Fruit fly (Drosophila melanogaster) whole organism, embryonic: Measurements from ENCODE around the gene CG14252.

Experiments
- Bdp1 ChIP-seq: fragments of 200-800 bp; sonication (Bioruptor generic); optimal IDR thresholded peaks from 3 replicates; lab custom pipeline; 2016; ENCODE audit warnings: missing biosample characterization, missing genetic modification characterization
- CG11085 ChIP-seq: fragments of 200-800 bp; sonication (Bioruptor generic); IDR thresholded peaks from 2 replicates; pipeline ENCODE4 v1.3.6; 2022; ENCODE audit warnings: missing biosample characterization, missing genetic modification characterization
- CG11093 ChIP-seq: fragments of 200-800 bp; sonication (Bioruptor generic); IDR thresholded peaks from 3 replicates; pipeline ENCODE4 v1.3.6; 2022; ENCODE audit warnings: missing biosample characterization, missing genetic modification characterization
- CG12071 ChIP-seq: fragments of 200-800 bp; sonication (Bioruptor generic); optimal IDR thresholded peaks from 3 replicates; lab custom pipeline; 2018; ENCODE audit warnings: missing biosample characterization, mild to moderate bottlenecking, missing genetic modification characterization
- CG13287 ChIP-seq: fragments of 200-800 bp; sonication (Bioruptor generic); IDR thresholded peaks from 2 replicates; pipeline ENCODE4 v1.3.6; 2022; ENCODE audit warnings: missing biosample characterization, missing genetic modification characterization; ENCODE audit not compliant: partially characterized antibody
- CG14667 ChIP-seq: fragments of 200-800 bp; sonication (Bioruptor generic); IDR thresholded peaks from 2 replicates; pipeline ENCODE4 v1.3.6; 2022; ENCODE audit warnings: missing biosample characterization, missing genetic modification characterization
- CG15073 ChIP-seq: fragments of 200-800 bp; sonication (Bioruptor generic); optimal IDR thresholded peaks from 2 replicates; lab custom pipeline; 2016; ENCODE audit warnings: missing biosample characterization, missing genetic modification characterization
- CG16863 ChIP-seq: fragments of 200-800 bp; sonication (Bioruptor generic); optimal IDR thresholded peaks from 3 replicates; lab custom pipeline; 2016; ENCODE audit warnings: missing biosample characterization, missing genetic modification characterization
- CG17829 ChIP-seq: fragments of 200-800 bp; optimal IDR thresholded peaks from 2 replicates; lab custom pipeline; 2019; ENCODE audit warnings: missing biosample characterization, mild to moderate bottlenecking, missing genetic modification characterization, moderate library complexity
- CG18262 ChIP-seq: fragments of 200-800 bp; optimal IDR thresholded peaks from 3 replicates; lab custom pipeline; 2019; ENCODE audit warnings: missing biosample characterization, mild to moderate bottlenecking, missing genetic modification characterization, moderate library complexity
- CG30020 ChIP-seq: fragments of 200-800 bp; optimal IDR thresholded peaks from 2 replicates; lab custom pipeline; 2019; ENCODE audit warnings: missing biosample characterization, mild to moderate bottlenecking, missing genetic modification characterization, moderate library complexity
- CG3847 ChIP-seq: fragments of 200-800 bp; sonication (Bioruptor generic); IDR thresholded peaks from 2 replicates; pipeline ENCODE4 v1.3.6; 2022; ENCODE audit warnings: missing biosample characterization, missing genetic modification characterization
- CG4360 ChIP-seq: fragments of 200-800 bp; sonication (Bioruptor generic); IDR thresholded peaks from 2 replicates; pipeline ENCODE4 v1.3.6; 2022; ENCODE audit warnings: missing biosample characterization, missing genetic modification characterization
- CG4404 ChIP-seq: fragments of 200-800 bp; sonication (Bioruptor generic); IDR thresholded peaks from 2 replicates; pipeline ENCODE4 v1.3.6; 2022; ENCODE audit warnings: missing biosample characterization, missing genetic modification characterization
- CG4730 ChIP-seq: fragments of 200-800 bp; sonication (Bioruptor generic); IDR thresholded peaks from 2 replicates; pipeline ENCODE4 v1.3.6; 2022; ENCODE audit warnings: missing biosample characterization, missing genetic modification characterization
- CG4820 ChIP-seq: fragments of 200-800 bp; sonication (Bioruptor generic); optimal IDR thresholded peaks from 3 replicates; lab custom pipeline; 2016; ENCODE audit warnings: missing biosample characterization, missing genetic modification characterization
- CG7271 ChIP-seq: fragments of 200-800 bp; sonication (Bioruptor generic); optimal IDR thresholded peaks from 2 replicates; lab custom pipeline; 2018; ENCODE audit warnings: missing biosample characterization, mild to moderate bottlenecking, missing genetic modification characterization, moderate library complexity
- CG7786 ChIP-seq: fragments of 200-800 bp; sonication (Bioruptor generic); optimal IDR thresholded peaks from 2 replicates; lab custom pipeline; 2016; ENCODE audit warnings: missing biosample characterization, missing genetic modification characterization
- CG7963 ChIP-seq: fragments of 200-800 bp; sonication (Bioruptor generic); IDR thresholded peaks from 3 replicates; pipeline ENCODE4 v1.3.6; 2022; ENCODE audit warnings: missing biosample characterization, missing genetic modification characterization; ENCODE audit not compliant: partially characterized antibody
- CG8359 ChIP-seq: fragments of 200-800 bp; sonication (Bioruptor generic); optimal IDR thresholded peaks from 2 replicates; lab custom pipeline; 2017; ENCODE audit warnings: missing biosample characterization, mild to moderate bottlenecking, missing genetic modification characterization, borderline replicate concordance
- CG8765 ChIP-seq: fragments of 200-800 bp; sonication (Bioruptor generic); IDR thresholded peaks from 2 replicates; pipeline ENCODE4 v1.3.6; 2022; ENCODE audit warnings: missing biosample characterization, missing genetic modification characterization
- CG9215 ChIP-seq: fragments of 200-800 bp; sonication (Bioruptor generic); IDR thresholded peaks from 2 replicates; pipeline ENCODE4 v1.3.6; 2022; ENCODE audit warnings: missing biosample characterization, missing genetic modification characterization
- Chrac-16 ChIP-seq: fragments of 200-800 bp; sonication (Bioruptor generic); optimal IDR thresholded peaks from 3 replicates; lab custom pipeline; 2016; ENCODE audit warnings: missing biosample characterization, missing genetic modification characterization
- CrebB ChIP-seq: fragments of 200-800 bp; sonication (Bioruptor generic); optimal IDR thresholded peaks from 3 replicates; lab custom pipeline; 2018; ENCODE audit warnings: missing biosample characterization, mild to moderate bottlenecking, missing genetic modification characterization
- E2f1 ChIP-seq: fragments of 200-800 bp; sonication (Bioruptor generic); IDR thresholded peaks from 2 replicates; pipeline ENCODE4 v1.3.6; 2022; ENCODE audit warnings: missing biosample characterization, missing genetic modification characterization
- Gug ChIP-seq: fragments of 200-800 bp; sonication (Bioruptor generic); IDR thresholded peaks from 4 replicates; pipeline ENCODE4 v1.3.6; 2022; ENCODE audit warnings: missing biosample characterization, missing genetic modification characterization
- H15 ChIP-seq: fragments of 200-800 bp; sonication (Bioruptor generic); IDR thresholded peaks from 3 replicates; pipeline ENCODE4 v1.3.6; 2022; ENCODE audit warnings: missing biosample characterization, missing genetic modification characterization
- Hey ChIP-seq: fragments of 200-800 bp; sonication (Bioruptor generic); optimal IDR thresholded peaks from 3 replicates; lab custom pipeline; 2018; ENCODE audit warnings: missing biosample characterization, mild to moderate bottlenecking, missing genetic modification characterization
- Hmx ChIP-seq: fragments of 200-800 bp; sonication (Bioruptor generic); optimal IDR thresholded peaks from 2 replicates; lab custom pipeline; 2016; ENCODE audit warnings: missing biosample characterization, missing genetic modification characterization
- Hsf ChIP-seq: fragments of 200-800 bp; sonication (Bioruptor generic); optimal IDR thresholded peaks from 3 replicates; lab custom pipeline; 2016; ENCODE audit warnings: missing biosample characterization, missing genetic modification characterization
- Max ChIP-seq: fragments of 200-800 bp; sonication (Bioruptor generic); optimal IDR thresholded peaks from 2 replicates; lab custom pipeline; 2016; ENCODE audit warnings: missing biosample characterization, mild to moderate bottlenecking, missing genetic modification characterization
- Med ChIP-seq: fragments of 200-800 bp; sonication (Bioruptor generic); peaks from one replicate; lab custom pipeline; 2016; ENCODE audit warnings: missing biosample characterization, missing genetic modification characterization, mild to moderate bottlenecking, inconsistent platforms, moderate library complexity
- TFAM ChIP-seq: fragments of 200-800 bp; sonication (Bioruptor generic); optimal IDR thresholded peaks from 2 replicates; lab custom pipeline; 2017; ENCODE audit warnings: missing biosample characterization, missing genetic modification characterization, inconsistent platforms
- Xbp1 ChIP-seq: fragments of 200-800 bp; sonication (Bioruptor generic); optimal IDR thresholded peaks from 3 replicates; lab custom pipeline; 2016; ENCODE audit warnings: missing biosample characterization, mild to moderate bottlenecking, missing genetic modification characterization
- YL-1 ChIP-seq: fragments of 200-800 bp; sonication (Bioruptor generic); optimal IDR thresholded peaks from 3 replicates; lab custom pipeline; 2017; ENCODE audit warnings: missing biosample characterization, mild to moderate bottlenecking, missing genetic modification characterization
- abd-A ChIP-seq: fragments of 200-800 bp; sonication (Bioruptor generic); optimal IDR thresholded peaks from 3 replicates; lab custom pipeline; 2019; ENCODE audit warnings: missing biosample characterization, mild to moderate bottlenecking, missing genetic modification characterization, moderate library complexity
- al ChIP-seq: fragments of 200-800 bp; sonication (Bioruptor generic); IDR thresholded peaks from 2 replicates; pipeline ENCODE4 v1.3.6; 2022; ENCODE audit warnings: missing biosample characterization, missing genetic modification characterization
- ara ChIP-seq: fragments of 200-800 bp; sonication (Bioruptor generic); IDR thresholded peaks from 2 replicates; pipeline ENCODE4 v1.3.6; 2022; ENCODE audit warnings: missing biosample characterization, missing genetic modification characterization
- ase ChIP-seq: fragments of 200-800 bp; sonication (Bioruptor generic); IDR thresholded peaks from 3 replicates; pipeline ENCODE4 v1.3.6; 2022; ENCODE audit warnings: missing biosample characterization, missing genetic modification characterization
- bsh ChIP-seq, 2 experiments: fragments of 200-800 bp; sonication (Bioruptor generic); optimal IDR thresholded peaks; 2 replicates each; lab custom pipeline; 2017 to 2018; ENCODE audit warnings: mild to moderate bottlenecking in 2 of 2, missing biosample characterization in 2 of 2, missing genetic modification characterization in 2 of 2, moderate library complexity in 1 of 2
- emc ChIP-seq: fragments of 200-800 bp; sonication (Bioruptor generic); optimal IDR thresholded peaks from 2 replicates; lab custom pipeline; 2016; ENCODE audit warnings: missing biosample characterization, missing genetic modification characterization
- fru ChIP-seq: fragments of >200 bp; optimal IDR thresholded peaks from 2 replicates; lab custom pipeline; 2017
- gro ChIP-seq: fragments of 200-800 bp; sonication (Bioruptor generic); optimal IDR thresholded peaks from 2 replicates; lab custom pipeline; 2016; ENCODE audit warnings: missing biosample characterization, missing genetic modification characterization
- ind ChIP-seq: fragments of 200-800 bp; sonication (Bioruptor generic); optimal IDR thresholded peaks from 3 replicates; lab custom pipeline; 2016; ENCODE audit warnings: missing biosample characterization, missing genetic modification characterization
- mld ChIP-seq: fragments of 200-800 bp; sonication (Bioruptor generic); IDR thresholded peaks from 3 replicates; pipeline ENCODE4 v1.3.6; 2022; ENCODE audit warnings: missing biosample characterization, missing genetic modification characterization; ENCODE audit not compliant: partially characterized antibody
- nau ChIP-seq: fragments of 200-800 bp; sonication (Bioruptor generic); optimal IDR thresholded peaks from 3 replicates; lab custom pipeline; 2017; ENCODE audit warnings: missing biosample characterization, mild to moderate bottlenecking, missing genetic modification characterization, missing genetic modification reagents
- otp ChIP-seq: fragments of 200-800 bp; sonication (Bioruptor generic); IDR thresholded peaks from 3 replicates; pipeline ENCODE4, ENCODE4 v1.3.6; 2022; ENCODE audit warnings: missing biosample characterization, missing genetic modification characterization
- peb ChIP-seq: fragments of 200-800 bp; sonication (Bioruptor generic); IDR thresholded peaks from 2 replicates; pipeline ENCODE4 v1.3.6; 2022; ENCODE audit warnings: missing biosample characterization, missing genetic modification characterization
- sc ChIP-seq, 3 experiments: fragments of >200 bp in 2 of 3; fragments of 200-800 bp in 1 of 3; sonication (Bioruptor generic) in 1 of 3; optimal IDR thresholded peaks; 2 replicates in 2 of 3; 3 replicates in 1 of 3; lab custom pipeline; 2017; ENCODE audit warnings: mild to moderate bottlenecking in 1 of 3, missing biosample characterization in 1 of 3, missing genetic modification characterization in 1 of 3, missing genetic modification reagents in 1 of 3
- slp2 ChIP-seq: fragments of 200-800 bp; sonication (Bioruptor generic); optimal IDR thresholded peaks from 2 replicates; lab custom pipeline; 2016; ENCODE audit warnings: missing biosample characterization, missing genetic modification characterization
- twi ChIP-seq: fragments of 200-800 bp; optimal IDR thresholded peaks from 2 replicates; lab custom pipeline; 2019; ENCODE audit warnings: missing biosample characterization, mild to moderate bottlenecking, missing genetic modification characterization, moderate library complexity
- wek ChIP-seq: fragments of 200-800 bp; sonication (Bioruptor generic); optimal IDR thresholded peaks from 3 replicates; lab custom pipeline; 2018; ENCODE audit warnings: missing biosample characterization, mild to moderate bottlenecking, missing genetic modification characterization, moderate library complexity

Gene CG14252

dm6 chr3R:26915463-26915925 is 29.8 kb upstream of the CG14252 start, which contains the start of gene CG46339 (continued):
- TF ChIP-seq mld (GFP tag; lab: Robert Waterston, UW) (no peak), CG13287 (peak; percentile 56), peb (GFP tag; lab: Robert Waterston, UW) (no peak), CG15073 (GFP tag; lab: Kevin White, UChicago) (no peak), CG7271 (tag; lab: Kevin White, UChicago) (no peak), Chrac-16 (GFP tag; lab: Kevin White, UChicago) (no peak), abd-A (tag; lab: Kevin White, UChicago) (peak; percentile 79), CG8765 (no peak), Hsf (no peak), CG3847 (GFP tag; lab: Robert Waterston, UW) (no peak), Bdp1 (GFP tag; lab: Kevin White, UChicago) (no peak), Hmx (GFP tag; lab: Kevin White, UChicago) (no peak), wek (GFP tag; lab: Kevin White, UChicago) (peak; percentile 38), CG11085 (GFP tag; lab: Robert Waterston, UW) (no peak), E2f1 (GFP tag; lab: Robert Waterston, UW) (no peak), Max (GFP tag; lab: Kevin White, UChicago) (peak; percentile 52), CrebB (tag; lab: Kevin White, UChicago) (peak; percentile 85), H15 (GFP tag; lab: Robert Waterston, UW) (no peak), CG7963 (no peak), otp (GFP tag; lab: Robert Waterston, UW) (peak; percentile 21; the same call in 1 of the 3 replicates), CG11093 (no peak), CG8359 (GFP tag; lab: Kevin White, UChicago) (no peak), ara (GFP tag; lab: Robert Waterston, UW) (peak; percentile 60), sc (optimal IDR thresholded peaks at IDR 0.05; lab: Kevin White, UChicago) (no peak), sc (GFP tag; optimal IDR thresholded peaks at IDR 0.05; lab: Kevin White, UChicago) (no peak), ind (GFP tag; lab: Kevin White, UChicago) (peak; percentile 50), YL-1 (GFP tag; lab: Kevin White, UChicago) (peak; percentile 16), CG4404 (GFP tag; lab: Robert Waterston, UW) (no peak), Med (peak; percentile 95), CG9215 (no peak), CG7786 (GFP tag; lab: Kevin White, UChicago) (no peak), fru (lab: Kevin White, UChicago) (no peak), CG12071 (peak; percentile 75), CG17829 (peak; percentile 29), gro (GFP tag; lab: Kevin White, UChicago) (peak; percentile 87), emc (GFP tag; lab: Kevin White, UChicago) (no peak), Hey (tag; lab: Kevin White, UChicago) (peak; percentile 74), CG18262 (tag; lab: Kevin White, UChicago) (peak; percentile 61), Gug (GFP tag; lab: Robert Waterston, UW) (no peak), bsh (GFP tag; optimal IDR thresholded peaks at IDR 0.05; lab: Kevin White, UChicago) (peak in 1 of 2 experiments; percentile 43), CG14667 (no peak), Xbp1 (GFP tag; lab: Kevin White, UChicago) (no peak), CG4820 (GFP tag; lab: Kevin White, UChicago) (peak; percentile 48), CG16863 (GFP tag; lab: Kevin White, UChicago) (no peak), TFAM (GFP tag; lab: Kevin White, UChicago) (no peak), CG4360 (no peak), al (GFP tag; lab: Robert Waterston, UW) (no peak), twi (no peak), nau (peak; percentile 66), slp2 (no peak), ase (GFP tag; lab: Robert Waterston, UW) (no peak), CG30020 (tag; lab: Kevin White, UChicago) (no peak), CG4730 (GFP tag; lab: Robert Waterston, UW) (no peak)
